Worm (Caenorhabditis elegans) whole organism, early embryonic: ENCODE data around the gene viro-2.

Source experiments
- B0310.2 ChIP-seq: sonication (generic microtip); optimal IDR thresholded peaks from 2 replicates; lab custom pipeline; 2016; ENCODE audit warnings: mild to moderate bottlenecking, missing genetic modification characterization, missing compliant biosample characterization
- ama-1 ChIP-seq: fragments of 150-350 bp; optimal IDR thresholded peaks from 2 replicates; lab custom pipeline; 2014
- ceh-13 ChIP-seq: fragments of 200-800 bp; sonication (Bioruptor generic); optimal IDR thresholded peaks from 2 replicates; lab custom pipeline; 2018; ENCODE audit warnings: mild to moderate bottlenecking, missing genetic modification characterization, missing compliant biosample characterization
- flt-1 ChIP-seq: fragments of 200-800 bp; sonication (Bioruptor generic); IDR thresholded peaks from 2 replicates; pipeline ENCODE4 v1.3.6; 2022; ENCODE audit warnings: missing genetic modification characterization, missing compliant biosample characterization
- pes-1 ChIP-seq: fragments of 200-800 bp; sonication (Bioruptor generic); IDR thresholded peaks from 2 replicates; pipeline ENCODE4 v1.3.6; 2022; ENCODE audit warnings: missing genetic modification reagents, missing genetic modification characterization, missing compliant biosample characterization
- scrt-1 ChIP-seq: fragments of 200-800 bp; sonication (Bioruptor generic); IDR thresholded peaks from 2 replicates; pipeline ENCODE4 v1.3.6; 2022; ENCODE audit warnings: missing genetic modification characterization, missing compliant biosample characterization
- tbx-11 ChIP-seq: fragments of 200-800 bp; sonication (Bioruptor generic); IDR thresholded peaks from 2 replicates; pipeline ENCODE4 v1.3.6; 2022; ENCODE audit warnings: missing genetic modification characterization, missing compliant biosample characterization
- tra-4 ChIP-seq: sonication (generic microtip); optimal IDR thresholded peaks from 2 replicates; lab custom pipeline; 2017; ENCODE audit warnings: missing genetic modification characterization, missing compliant biosample characterization

- no peak for TF ChIP-seq tbx-11 (GFP tag; lab: Robert Waterston, UW)
- no peak for TF ChIP-seq flt-1 (GFP tag; lab: Robert Waterston, UW)
- no peak for TF ChIP-seq pes-1 (GFP tag; lab: Robert Waterston, UW)
- TF ChIP-seq ama-1 (lab: Kevin White, UChicago): no peak
- no peak for TF ChIP-seq B0310.2 (tag; lab: Kevin White, UChicago)
- TF ChIP-seq ceh-13 (GFP tag; lab: Kevin White, UChicago): no peak
- TF ChIP-seq tra-4 (tag; lab: Kevin White, UChicago): no peak
- no peak for TF ChIP-seq scrt-1 (GFP tag; lab: Robert Waterston, UW)
Observed at ce11 chrIII:7080689-7081088, 48.0 kb upstream of the viro-2 start, which contains the start of gene ZK418.7.
